Worm (Caenorhabditis elegans) whole organism, early embryonic: ENCODE measurements around the gene slc-25A29.

ENCODE experiments used
- B0310.2 ChIP-seq: sonication (generic microtip); optimal IDR thresholded peaks from 2 replicates; lab custom pipeline; 2016; ENCODE audit warnings: mild to moderate bottlenecking, missing genetic modification characterization, missing compliant biosample characterization
- F13C5.2 ChIP-seq: sonication (generic microtip); optimal IDR thresholded peaks from 2 replicates; lab custom pipeline; 2017; ENCODE audit warnings: mild to moderate bottlenecking, missing genetic modification characterization, inconsistent platforms, missing compliant biosample characterization
- aly-1 ChIP-seq: sonication (generic microtip); optimal IDR thresholded peaks from 2 replicates; lab custom pipeline; 2016; ENCODE audit warnings: missing genetic modification characterization, missing compliant biosample characterization
- ama-1 ChIP-seq: fragments of 150-350 bp; optimal IDR thresholded peaks from 2 replicates; lab custom pipeline; 2014
- ceh-13 ChIP-seq: fragments of 200-800 bp; sonication (Bioruptor generic); optimal IDR thresholded peaks from 2 replicates; lab custom pipeline; 2018; ENCODE audit warnings: mild to moderate bottlenecking, missing genetic modification characterization, missing compliant biosample characterization
- flt-1 ChIP-seq: fragments of 200-800 bp; sonication (Bioruptor generic); IDR thresholded peaks from 2 replicates; pipeline ENCODE4 v1.3.6; 2022; ENCODE audit warnings: missing genetic modification characterization, missing compliant biosample characterization
- hnd-1 ChIP-seq: sonication (generic microtip); optimal IDR thresholded peaks from 2 replicates; lab custom pipeline; 2016; ENCODE audit warnings: missing genetic modification characterization, missing compliant biosample characterization
- pes-1 ChIP-seq: fragments of 200-800 bp; sonication (Bioruptor generic); IDR thresholded peaks from 2 replicates; pipeline ENCODE4 v1.3.6; 2022; ENCODE audit warnings: missing genetic modification reagents, missing genetic modification characterization, missing compliant biosample characterization
- scrt-1 ChIP-seq: fragments of 200-800 bp; sonication (Bioruptor generic); IDR thresholded peaks from 2 replicates; pipeline ENCODE4 v1.3.6; 2022; ENCODE audit warnings: missing genetic modification characterization, missing compliant biosample characterization
- sea-1 ChIP-seq: fragments of 200-800 bp; sonication (Bioruptor generic); conservative IDR thresholded peaks from 2 replicates; pipeline ENCODE4 v1.3.6; 2022; ENCODE audit warnings: missing genetic modification characterization, missing compliant biosample characterization
- tbx-11 ChIP-seq: fragments of 200-800 bp; sonication (Bioruptor generic); IDR thresholded peaks from 2 replicates; pipeline ENCODE4 v1.3.6; 2022; ENCODE audit warnings: missing genetic modification characterization, missing compliant biosample characterization
- tra-4 ChIP-seq: sonication (generic microtip); optimal IDR thresholded peaks from 2 replicates; lab custom pipeline; 2017; ENCODE audit warnings: missing genetic modification characterization, missing compliant biosample characterization

DNA sequence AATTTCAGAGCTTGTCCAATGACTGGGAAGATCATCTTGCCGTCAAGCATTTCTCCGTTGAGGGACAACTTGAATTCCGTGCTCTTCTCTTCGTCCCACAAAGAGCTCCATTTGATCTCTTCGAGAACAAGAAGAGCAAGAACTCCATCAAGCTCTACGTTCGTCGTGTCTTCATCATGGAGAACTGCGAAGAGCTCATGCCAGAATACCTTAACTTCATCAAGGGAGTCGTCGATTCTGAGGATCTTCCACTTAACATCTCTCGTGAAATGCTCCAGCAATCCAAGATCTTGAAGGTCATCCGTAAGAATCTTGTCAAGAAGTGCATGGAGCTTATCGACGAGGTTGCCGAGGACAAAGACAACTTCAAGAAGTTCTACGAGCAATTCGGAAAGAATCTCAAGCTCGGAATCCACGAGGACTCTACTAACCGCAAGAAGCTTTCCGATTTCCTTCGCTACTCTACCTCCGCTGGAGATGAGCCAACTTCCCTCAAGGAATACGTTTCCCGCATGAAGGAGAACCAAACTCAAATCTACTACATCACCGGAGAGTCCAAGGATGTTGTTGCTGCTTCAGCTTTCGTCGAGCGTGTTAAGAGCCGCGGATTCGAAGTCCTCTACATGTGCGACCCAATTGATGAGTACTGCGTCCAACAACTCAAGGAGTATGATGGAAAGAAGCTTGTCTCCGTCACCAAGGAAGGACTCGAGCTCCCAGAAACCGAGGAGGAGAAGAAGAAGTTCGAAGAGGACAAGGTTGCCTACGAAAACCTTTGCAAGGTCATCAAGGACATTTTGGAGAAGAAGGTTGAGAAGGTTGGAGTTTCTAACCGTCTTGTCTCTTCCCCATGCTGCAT is 29.4 kb upstream of the slc-25A29 start:
- no peak for TF ChIP-seq ama-1 (lab: Kevin White, UChicago)
- 0 out of 2 replicates have a peak, but pooled peaks have one; percentile 41 for TF ChIP-seq scrt-1 (GFP tag; lab: Robert Waterston, UW)
- TF ChIP-seq sea-1 (GFP tag; lab: Robert Waterston, UW) = no peak
- TF ChIP-seq flt-1 (GFP tag; lab: Robert Waterston, UW) = peak; percentile 26; the same call in 1 of the 2 replicates
- TF ChIP-seq ceh-13 (GFP tag; lab: Kevin White, UChicago) = no peak
- TF ChIP-seq aly-1 (tag; lab: Kevin White, UChicago) = no peak
- TF ChIP-seq B0310.2 (tag; lab: Kevin White, UChicago) = no peak
- no peak for TF ChIP-seq tbx-11
- no peak for TF ChIP-seq F13C5.2
- TF ChIP-seq pes-1 = no peak
- TF ChIP-seq hnd-1 (tag; lab: Kevin White, UChicago) = no peak
- TF ChIP-seq tra-4 (tag; lab: Kevin White, UChicago) = no peak
